Worm (Caenorhabditis elegans) whole organism, L2 larva: ENCODE data around the gene F07H5.7.
A peak's percentile ranks its signal among the peaks of the same experiment; 100 is the strongest.

ENCODE experiments used
- ama-1 ChIP-seq: fragments of 150-350 bp; optimal IDR thresholded peaks from 2 replicates; lab custom pipeline; 2018; ENCODE audit warnings: inconsistent platforms
- ceh-16 ChIP-seq: fragments of 150-350 bp; optimal IDR thresholded peaks from 2 replicates; lab custom pipeline; 2014; ENCODE audit warnings: missing biosample characterization, missing genetic modification characterization
- ceh-82 ChIP-seq: fragments of 150-350 bp; optimal IDR thresholded peaks from 2 replicates; lab custom pipeline; 2014; ENCODE audit warnings: missing biosample characterization, missing genetic modification characterization
- egl-27 ChIP-seq: sonication (generic microtip); optimal IDR thresholded peaks from 3 replicates; lab custom pipeline; 2017; ENCODE audit warnings: missing biosample characterization, missing genetic modification reagents, missing genetic modification characterization
- fos-1 ChIP-seq: fragments of 150-350 bp; optimal IDR thresholded peaks from 2 replicates; lab custom pipeline; 2014; ENCODE audit warnings: missing biosample characterization, missing genetic modification characterization
- lin-11 ChIP-seq: fragments of 150-350 bp; sonication (generic microtip); optimal IDR thresholded peaks from 2 replicates; lab custom pipeline; 2014; ENCODE audit warnings: missing biosample characterization, missing genetic modification characterization, inconsistent platforms, mixed read lengths
- mab-5 ChIP-seq: fragments of 150-350 bp; optimal IDR thresholded peaks from 2 replicates; lab custom pipeline; 2014; ENCODE audit warnings: missing biosample characterization, missing genetic modification characterization
- mdl-1 ChIP-seq, 2 experiments: fragments of 150-350 bp in 1 of 2; sonication (generic microtip) in 1 of 2; optimal IDR thresholded peaks; 2 replicates each; lab custom pipeline; 2017; ENCODE audit warnings: missing biosample characterization in 2 of 2, missing genetic modification characterization in 2 of 2
- nhr-11 ChIP-seq: fragments of 150-350 bp; optimal IDR thresholded peaks from 2 replicates; lab custom pipeline; 2014; ENCODE audit warnings: missing biosample characterization, missing genetic modification characterization
- skn-1 ChIP-seq: sonication (generic microtip); optimal IDR thresholded peaks from 2 replicates; lab custom pipeline; 2017; ENCODE audit warnings: missing biosample characterization, missing genetic modification characterization
- unc-62 ChIP-seq: fragments of 150-350 bp; optimal IDR thresholded peaks from 2 replicates; lab custom pipeline; 2014; ENCODE audit warnings: missing biosample characterization, missing genetic modification reagents, missing genetic modification characterization
- zag-1 ChIP-seq: fragments of 150-350 bp; optimal IDR thresholded peaks from 2 replicates; lab custom pipeline; 2014; ENCODE audit warnings: missing biosample characterization, missing genetic modification characterization
- ztf-11 ChIP-seq: sonication (generic microtip); optimal IDR thresholded peaks from 2 replicates; lab custom pipeline; 2017; ENCODE audit warnings: missing biosample characterization, missing genetic modification characterization

ce11 chrII:8820126-8820972 is 26.4 kb upstream of the F07H5.7 start:
- TF ChIP-seq ceh-16 (tag; lab: Kevin White, UChicago) = no peak
- no peak for TF ChIP-seq egl-27 (tag; lab: Kevin White, UChicago)
- TF ChIP-seq ztf-11 (tag; lab: Kevin White, UChicago) = no peak
- TF ChIP-seq ama-1 (lab: Kevin White, UChicago) = peak; percentile 93
- TF ChIP-seq mab-5 (tag; lab: Kevin White, UChicago) = no peak
- TF ChIP-seq zag-1 (tag; lab: Kevin White, UChicago) = no peak
- no peak for TF ChIP-seq skn-1 (tag; lab: Kevin White, UChicago)
- TF ChIP-seq unc-62 (GFP tag; lab: Kevin White, UChicago) = no peak
- no peak for TF ChIP-seq nhr-11 (tag; lab: Kevin White, UChicago)
- TF ChIP-seq ceh-82 = no peak
- TF ChIP-seq fos-1 = peak; percentile 37
- TF ChIP-seq mdl-1 (tag; optimal IDR thresholded peaks at IDR 0.05; lab: Kevin White, UChicago) = no peak
- no peak for TF ChIP-seq lin-11 (tag; lab: Kevin White, UChicago)
